Fruit fly (Drosophila melanogaster) whole organism, pupa: Measurements from ENCODE around the gene Fcp3C.

Experiments used
- CG10348 ChIP-seq: fragments of 200-800 bp; sonication (Bioruptor generic); IDR thresholded peaks from 2 replicates; pipeline ENCODE4 v1.3.6; 2022; ENCODE audit warnings: missing biosample characterization, missing genetic modification characterization
- CG12605 ChIP-seq: fragments of 200-800 bp; sonication (Bioruptor generic); IDR thresholded peaks from 2 replicates; pipeline ENCODE4 v1.3.6; 2022; ENCODE audit warnings: missing biosample characterization, missing genetic modification characterization
- CG13204 ChIP-seq: fragments of 200-800 bp; sonication (Bioruptor generic); optimal IDR thresholded peaks from 2 replicates; lab custom pipeline; 2018; ENCODE audit warnings: missing biosample characterization, mild to moderate bottlenecking, missing genetic modification characterization, moderate library complexity
- CG14655 ChIP-seq: fragments of 200-800 bp; sonication (Bioruptor generic); optimal IDR thresholded peaks from 3 replicates; lab custom pipeline; 2017; ENCODE audit warnings: mild to moderate bottlenecking, missing biosample characterization, missing genetic modification reagents, missing genetic modification characterization
- CG15710 ChIP-seq: fragments of 200-800 bp; sonication (Bioruptor generic); optimal IDR thresholded peaks from 2 replicates; lab custom pipeline; 2018; ENCODE audit warnings: missing biosample characterization, mild to moderate bottlenecking, missing genetic modification characterization, moderate library complexity
- CG17806 ChIP-seq: fragments of 200-800 bp; sonication (Bioruptor generic); optimal IDR thresholded peaks from 2 replicates; lab custom pipeline; 2018; ENCODE audit warnings: missing biosample characterization, mild to moderate bottlenecking, missing genetic modification characterization, moderate library complexity
- CG32121 ChIP-seq: fragments of 200-800 bp; sonication (Bioruptor generic); IDR thresholded peaks from 2 replicates; pipeline ENCODE4 v1.3.6; 2022; ENCODE audit warnings: missing biosample characterization, missing genetic modification characterization
- CG34367 ChIP-seq: fragments of 200-800 bp; sonication (Bioruptor generic); optimal IDR thresholded peaks from 2 replicates; lab custom pipeline; 2018; ENCODE audit warnings: missing biosample characterization, mild to moderate bottlenecking, missing genetic modification characterization
- CG4496 ChIP-seq: fragments of 200-800 bp; sonication (Bioruptor generic); IDR thresholded peaks from 3 replicates; pipeline ENCODE4 v1.3.6; 2022; ENCODE audit warnings: missing biosample characterization, missing genetic modification characterization
- CG8159 ChIP-seq: fragments of 200-800 bp; sonication (Bioruptor generic); optimal IDR thresholded peaks from 3 replicates; lab custom pipeline; 2018; ENCODE audit warnings: missing biosample characterization, mild to moderate bottlenecking, missing genetic modification characterization, moderate library complexity
- CG8301 ChIP-seq: fragments of 200-800 bp; sonication (Bioruptor generic); optimal IDR thresholded peaks from 2 replicates; lab custom pipeline; 2018; ENCODE audit warnings: missing biosample characterization, mild to moderate bottlenecking, missing genetic modification characterization
- CG9948 ChIP-seq: fragments of 200-800 bp; sonication (Bioruptor generic); optimal IDR thresholded peaks from 2 replicates; lab custom pipeline; 2018; ENCODE audit warnings: missing biosample characterization, mild to moderate bottlenecking, missing genetic modification characterization, moderate library complexity
- D1 ChIP-seq: fragments of 200-800 bp; sonication (Bioruptor generic); optimal IDR thresholded peaks from 2 replicates; lab custom pipeline; 2018; ENCODE audit warnings: missing biosample characterization, mild to moderate bottlenecking, missing genetic modification characterization, moderate library complexity
- EcR ChIP-seq: fragments of 200-800 bp; sonication (Bioruptor generic); optimal IDR thresholded peaks from 3 replicates; lab custom pipeline; 2019; ENCODE audit warnings: missing biosample characterization, missing genetic modification characterization, mild to moderate bottlenecking, moderate library complexity, missing genetic modification reagents
- Ets98B ChIP-seq: fragments of 200-800 bp; sonication (Bioruptor generic); IDR thresholded peaks from 2 replicates; pipeline ENCODE4 v1.3.6; 2022; ENCODE audit warnings: missing biosample characterization, missing genetic modification characterization
- Pif1A ChIP-seq: fragments of 200-800 bp; sonication (Bioruptor generic); optimal IDR thresholded peaks from 3 replicates; lab custom pipeline; 2016; ENCODE audit warnings: missing biosample characterization, missing genetic modification characterization
- Pif1B ChIP-seq: fragments of 200-800 bp; sonication (Bioruptor generic); optimal IDR thresholded peaks from 3 replicates; lab custom pipeline; 2016; ENCODE audit warnings: missing biosample characterization, missing genetic modification characterization
- Snoo ChIP-seq: fragments of 200-800 bp; sonication (Bioruptor generic); optimal IDR thresholded peaks from 3 replicates; lab custom pipeline; 2017; ENCODE audit warnings: missing biosample characterization, mild to moderate bottlenecking, missing genetic modification characterization, inconsistent platforms
- fd96Ca ChIP-seq: fragments of 200-800 bp; sonication (Bioruptor generic); IDR thresholded peaks from 3 replicates; pipeline ENCODE4 v1.3.6; 2022; ENCODE audit warnings: missing biosample characterization, missing genetic modification characterization
- gl ChIP-seq: fragments of 200-800 bp; sonication (Bioruptor generic); optimal IDR thresholded peaks from 2 replicates; lab custom pipeline; 2018; ENCODE audit warnings: missing biosample characterization, mild to moderate bottlenecking, missing genetic modification characterization
- rn ChIP-seq: fragments of 200-800 bp; sonication (Bioruptor generic); IDR thresholded peaks from 2 replicates; pipeline ENCODE4 v1.3.6; 2022; ENCODE audit warnings: missing biosample characterization, missing genetic modification characterization

Fcp3C gene

dm6 chrX:3150655-3151486 is 23.4 kb downstream of the Fcp3C start:
- TF ChIP-seq CG4496 (GFP tag; lab: Robert Waterston, UW) (peak; percentile 7; the same call in 1 of the 3 replicates), CG14655 (GFP tag; lab: Kevin White, UChicago) (no peak), rn (GFP tag; lab: Robert Waterston, UW) (no peak), gl (peak; percentile 26), D1 (tag; lab: Kevin White, UChicago) (no peak), CG8301 (no peak), Snoo (tag; lab: Kevin White, UChicago) (no peak), CG17806 (tag; lab: Kevin White, UChicago) (no peak), Pif1B (peak; percentile 52), CG9948 (tag; lab: Kevin White, UChicago) (no peak), EcR (GFP tag; lab: Kevin White, UChicago) (peak; percentile 25), CG10348 (GFP tag; lab: Robert Waterston, UW) (no peak), CG12605 (GFP tag; lab: Robert Waterston, UW) (no peak), CG15710 (tag; lab: Kevin White, UChicago) (peak; percentile 25), CG32121 (GFP tag; lab: Robert Waterston, UW) (no peak), Pif1A (GFP tag; lab: Kevin White, UChicago) (peak; percentile 55), Ets98B (GFP tag; lab: Robert Waterston, UW) (no peak), CG34367 (tag; lab: Kevin White, UChicago) (peak; percentile 9), CG13204 (GFP tag; lab: Kevin White, UChicago) (peak; percentile 3)
- TF ChIP-seq, all 21 proteins: peak for 8

DNA sequence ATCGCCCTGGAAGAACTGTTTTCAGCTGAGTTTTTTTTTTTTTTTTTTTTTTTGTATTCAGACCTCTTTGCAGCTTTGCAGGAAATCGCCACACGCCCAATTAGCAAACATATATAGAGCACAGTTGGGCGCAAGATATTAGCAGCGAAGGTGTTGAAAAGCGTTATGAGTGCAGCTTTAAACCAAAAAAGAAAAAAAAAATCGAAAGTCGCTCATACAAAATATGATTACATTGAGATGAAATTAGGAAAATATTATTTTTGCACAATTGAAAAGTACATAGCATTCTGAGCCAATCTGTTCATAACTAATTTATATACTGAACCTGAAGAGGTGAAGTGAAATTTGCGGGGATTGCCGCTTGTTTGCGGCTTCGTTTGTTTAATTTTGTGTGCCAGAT is 27.3 kb downstream of the Fcp3C start:
- TF ChIP-seq CG15710 (tag; lab: Kevin White, UChicago) (no peak), CG12605 (GFP tag; lab: Robert Waterston, UW) (no peak), CG4496 (GFP tag; lab: Robert Waterston, UW) (peak; percentile 68), CG8159 (tag; lab: Kevin White, UChicago) (peak; percentile 42), Pif1B (no peak), EcR (GFP tag; lab: Kevin White, UChicago) (no peak), CG34367 (tag; lab: Kevin White, UChicago) (no peak), Pif1A (GFP tag; lab: Kevin White, UChicago) (peak; percentile 31), CG9948 (tag; lab: Kevin White, UChicago) (peak; percentile 5), rn (GFP tag; lab: Robert Waterston, UW) (no peak), CG10348 (GFP tag; lab: Robert Waterston, UW) (no peak), CG8301 (peak; percentile 27), Snoo (tag; lab: Kevin White, UChicago) (peak; percentile 57), gl (no peak), CG14655 (GFP tag; lab: Kevin White, UChicago) (peak; percentile 41), fd96Ca (GFP tag; lab: Robert Waterston, UW) (peak; percentile 56; the same call in 2 of the 3 replicates), Ets98B (GFP tag; lab: Robert Waterston, UW) (peak; percentile 64), CG13204 (GFP tag; lab: Kevin White, UChicago) (no peak), D1 (tag; lab: Kevin White, UChicago) (no peak), CG17806 (tag; lab: Kevin White, UChicago) (peak; percentile 44), CG32121 (GFP tag; lab: Robert Waterston, UW) (peak; percentile 54)

DNA sequence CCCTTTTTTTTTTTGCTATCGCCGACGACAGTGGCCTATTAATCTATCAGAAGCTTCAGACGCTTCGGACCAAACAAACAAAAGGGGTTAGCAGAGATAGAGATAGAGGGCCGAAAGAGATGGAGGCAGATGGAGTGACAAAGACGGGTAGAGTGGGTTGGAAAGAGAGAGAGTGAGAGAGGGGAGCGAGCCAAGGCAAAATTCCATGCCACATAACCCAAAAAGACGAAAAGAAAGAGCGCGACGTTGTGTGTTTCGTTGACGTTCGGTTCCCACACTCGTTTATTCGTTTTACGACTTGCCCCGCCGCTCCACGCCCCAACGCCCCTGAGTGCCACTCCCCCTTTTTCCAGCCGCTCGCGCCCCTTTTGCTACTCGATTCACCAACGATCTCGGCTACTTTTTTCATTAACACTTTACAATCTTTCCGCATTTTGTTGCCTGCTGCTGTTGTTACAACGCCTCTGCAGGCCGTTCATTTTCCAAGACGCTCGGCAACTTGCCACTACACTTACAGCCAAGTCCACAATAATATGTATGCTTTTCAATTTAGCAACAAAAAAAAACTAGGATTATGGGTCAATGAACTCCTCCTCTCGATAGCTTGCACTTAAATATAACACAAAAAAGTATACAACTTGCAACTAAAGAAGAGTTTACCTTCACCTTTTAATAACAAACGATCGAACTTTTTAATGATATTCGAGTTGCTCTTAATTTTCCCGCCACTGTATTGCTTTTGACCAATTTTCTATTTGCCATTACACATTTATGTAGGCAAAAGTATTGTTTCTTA is 30.8 kb downstream of the Fcp3C start:
- TF ChIP-seq EcR (GFP tag; lab: Kevin White, UChicago): peak; percentile 16
- TF ChIP-seq CG14655 (GFP tag; lab: Kevin White, UChicago): peak; percentile 10
- no peak for TF ChIP-seq CG13204 (GFP tag; lab: Kevin White, UChicago)
- peak; percentile 17 for TF ChIP-seq Pif1A (GFP tag; lab: Kevin White, UChicago)
- TF ChIP-seq CG32121 (GFP tag; lab: Robert Waterston, UW): peak; percentile 29; the same call in 1 of the 2 replicates
- no peak for TF ChIP-seq CG10348 (GFP tag; lab: Robert Waterston, UW)
- no peak for TF ChIP-seq Pif1B
- 0 out of 2 replicates have a peak, but pooled peaks have one; percentile 15 for TF ChIP-seq Ets98B (GFP tag; lab: Robert Waterston, UW)
- TF ChIP-seq CG8301: peak; percentile 9

- TF ChIP-seq rn (GFP tag; lab: Robert Waterston, UW): no peak
- no peak for TF ChIP-seq D1 (tag; lab: Kevin White, UChicago)
- no peak for TF ChIP-seq gl
- TF ChIP-seq Pif1A (GFP tag; lab: Kevin White, UChicago): no peak
- TF ChIP-seq CG9948 (tag; lab: Kevin White, UChicago): no peak
- no peak for TF ChIP-seq CG13204 (GFP tag; lab: Kevin White, UChicago)
- no peak for TF ChIP-seq CG12605 (GFP tag; lab: Robert Waterston, UW)
- TF ChIP-seq CG34367 (tag; lab: Kevin White, UChicago): no peak
- TF ChIP-seq CG4496 (GFP tag; lab: Robert Waterston, UW): no peak
- TF ChIP-seq CG14655 (GFP tag; lab: Kevin White, UChicago): no peak
- no peak for TF ChIP-seq CG32121 (GFP tag; lab: Robert Waterston, UW)
- TF ChIP-seq EcR (GFP tag; lab: Kevin White, UChicago): no peak
- no peak for TF ChIP-seq CG8301
- TF ChIP-seq CG15710 (tag; lab: Kevin White, UChicago): no peak
- no peak for TF ChIP-seq fd96Ca (GFP tag; lab: Robert Waterston, UW)
Observed at dm6 chrX:3142090-3142489, 32.2 kb downstream of the Fcp3C start.
